Worm (Caenorhabditis elegans) whole organism, L4 larva: ENCODE results near the gene nhr-21.

Experiments
- F10B5.3 ChIP-seq: sonication (generic microtip); optimal IDR thresholded peaks from 2 replicates; lab custom pipeline; 2016; ENCODE audit warnings: mild to moderate bottlenecking, missing genetic modification characterization, missing compliant biosample characterization
- F26F4.8 ChIP-seq: fragments of 200-800 bp; sonication (Bioruptor generic); conservative IDR thresholded peaks from 2 replicates; pipeline ENCODE4 v1.3.6; 2022; ENCODE audit warnings: missing genetic modification characterization, missing compliant biosample characterization
- F37D6.2 ChIP-seq: sonication (generic microtip); optimal IDR thresholded peaks from 2 replicates; lab custom pipeline; 2016; ENCODE audit warnings: mild to moderate bottlenecking, missing genetic modification characterization, missing compliant biosample characterization
- T26A8.4 ChIP-seq: fragments of 200-800 bp; sonication (Bioruptor generic); IDR thresholded peaks from 2 replicates; pipeline ENCODE4 v1.3.6; 2022; ENCODE audit warnings: missing genetic modification characterization, missing compliant biosample characterization
- Y5F2A.4 ChIP-seq: fragments of 200-800 bp; sonication (Bioruptor generic); optimal IDR thresholded peaks from 2 replicates; lab custom pipeline; 2018; ENCODE audit warnings: mild to moderate bottlenecking, missing genetic modification characterization, missing compliant biosample characterization
- Y75B8A.6 ChIP-seq: fragments of 200-800 bp; sonication (Bioruptor generic); IDR thresholded peaks from 2 replicates; pipeline ENCODE4 v1.3.6; 2022; ENCODE audit warnings: missing genetic modification reagents, missing genetic modification characterization, missing compliant biosample characterization
- ZK546.5 ChIP-seq, 2 experiments: sonication (generic microtip); optimal IDR thresholded peaks; 2 replicates each; lab custom pipeline; 2017; ENCODE audit warnings: missing biosample characterization in 2 of 2, missing genetic modification characterization in 2 of 2
- aha-1 ChIP-seq: fragments of 150-350 bp; peaks from one replicate; lab custom pipeline; 2014; ENCODE audit warnings: missing biosample characterization, missing genetic modification characterization
- ama-1 ChIP-seq: fragments of 150-350 bp; optimal IDR thresholded peaks from 2 replicates; lab custom pipeline; 2014; ENCODE audit warnings: inconsistent platforms, mixed read lengths
- ceh-20 ChIP-seq: fragments of 200-800 bp; sonication (Bioruptor generic); IDR thresholded peaks from 2 replicates; pipeline ENCODE4 v1.3.6; 2022; ENCODE audit warnings: missing genetic modification reagents, missing genetic modification characterization, missing compliant biosample characterization
- ceh-28 ChIP-seq: fragments of 150-350 bp; optimal IDR thresholded peaks from 2 replicates; lab custom pipeline; 2014; ENCODE audit warnings: missing biosample characterization, missing genetic modification reagents, missing genetic modification characterization
- ces-1 ChIP-seq: fragments of 150-350 bp; sonication (generic microtip); optimal IDR thresholded peaks from 4 replicates; lab custom pipeline; 2014; ENCODE audit warnings: missing biosample characterization, missing genetic modification reagents, missing genetic modification characterization
- daf-16 ChIP-seq, 3 experiments: sonication (generic microtip); optimal IDR thresholded peaks; 2 replicates each; lab custom pipeline; 2016 to 2017; ENCODE audit warnings: missing genetic modification characterization in 3 of 3, missing genetic modification reagents in 3 of 3, mild to moderate bottlenecking in 2 of 3, missing compliant biosample characterization in 2 of 3, missing biosample characterization in 1 of 3, moderate library complexity in 1 of 3
- duxl-1 ChIP-seq: sonication (generic microtip); optimal IDR thresholded peaks from 2 replicates; lab custom pipeline; 2016; ENCODE audit warnings: mild to moderate bottlenecking, missing genetic modification characterization, moderate library complexity, missing compliant biosample characterization; ENCODE audit not compliant: poor library complexity
- dve-1 ChIP-seq: sonication (generic microtip); optimal IDR thresholded peaks from 2 replicates; lab custom pipeline; 2017; ENCODE audit warnings: antibody characterized with exemption, mild to moderate bottlenecking, missing genetic modification characterization, missing compliant biosample characterization; ENCODE audit not compliant: insufficient read depth
- egl-43 ChIP-seq: fragments of 200-800 bp; sonication (Bioruptor generic); IDR thresholded peaks from 2 replicates; pipeline ENCODE4 v1.3.6; 2022; ENCODE audit warnings: missing genetic modification reagents, missing genetic modification characterization, missing compliant biosample characterization
- gei-8 ChIP-seq: fragments of 200-800 bp; sonication (Bioruptor generic); optimal IDR thresholded peaks from 2 replicates; lab custom pipeline; 2018; ENCODE audit warnings: mild to moderate bottlenecking, missing genetic modification characterization, missing compliant biosample characterization
- hlh-11 ChIP-seq: fragments of 200-800 bp; sonication (Bioruptor generic); optimal IDR thresholded peaks from 2 replicates; lab custom pipeline; 2018; ENCODE audit warnings: mild to moderate bottlenecking, missing genetic modification characterization, missing compliant biosample characterization
- hmg-1.1 ChIP-seq: fragments of 200-800 bp; sonication (Bioruptor generic); IDR thresholded peaks from 2 replicates; pipeline ENCODE4 v1.3.6; 2022; ENCODE audit warnings: missing genetic modification reagents, missing genetic modification characterization, missing compliant biosample characterization
- lim-7 ChIP-seq: fragments of 200-800 bp; sonication (Bioruptor generic); IDR thresholded peaks from 2 replicates; pipeline ENCODE4 v1.3.6; 2022; ENCODE audit warnings: missing genetic modification characterization, missing compliant biosample characterization
- lin-1 ChIP-seq: fragments of 200-800 bp; sonication (Bioruptor generic); IDR thresholded peaks from 2 replicates; pipeline ENCODE4 v1.3.6; 2022; ENCODE audit warnings: missing genetic modification reagents, missing genetic modification characterization, missing compliant biosample characterization
- lin-13 ChIP-seq: fragments of 150-350 bp; optimal IDR thresholded peaks from 2 replicates; lab custom pipeline; 2014; ENCODE audit warnings: missing biosample characterization, missing genetic modification reagents, missing genetic modification characterization
- lin-15B ChIP-seq: fragments of 150-350 bp; sonication (generic microtip); optimal IDR thresholded peaks from 3 replicates; lab custom pipeline; 2014; ENCODE audit warnings: missing biosample characterization, missing genetic modification characterization
- lin-39 ChIP-seq: fragments of 150-350 bp; optimal IDR thresholded peaks from 2 replicates; lab custom pipeline; 2014; ENCODE audit warnings: missing biosample characterization, missing genetic modification reagents, missing genetic modification characterization
- lsy-2 ChIP-seq, 2 experiments: fragments of 150-350 bp in 1 of 2; sonication (generic microtip) in 1 of 2; optimal IDR thresholded peaks; 2 replicates each; lab custom pipeline; 2014 to 2017; ENCODE audit warnings: missing biosample characterization in 2 of 2, missing genetic modification characterization in 2 of 2
- madf-5 ChIP-seq, 2 experiments: fragments of 200-800 bp; sonication (Bioruptor generic); IDR thresholded peaks; 2 replicates each; pipeline ENCODE4 v1.3.6; 2022; ENCODE audit warnings: missing compliant biosample characterization in 2 of 2, missing genetic modification characterization in 2 of 2
- madf-9 ChIP-seq: fragments of 200-800 bp; sonication (Bioruptor generic); conservative IDR thresholded peaks from 2 replicates; pipeline ENCODE4 v1.3.6; 2022; ENCODE audit warnings: missing genetic modification reagents, missing genetic modification characterization, missing compliant biosample characterization
- mdl-1 ChIP-seq, 2 experiments: fragments of 150-350 bp in 1 of 2; sonication (generic microtip) in 1 of 2; optimal IDR thresholded peaks; 2 replicates each; lab custom pipeline; 2014 to 2017; ENCODE audit warnings: missing biosample characterization in 2 of 2, missing genetic modification characterization in 2 of 2
- mep-1 ChIP-seq: fragments of 150-350 bp; sonication (generic microtip); optimal IDR thresholded peaks from 3 replicates; lab custom pipeline; 2014; ENCODE audit warnings: missing biosample characterization, missing genetic modification characterization
- mxl-2 ChIP-seq: fragments of 200-800 bp; sonication (Bioruptor generic); conservative IDR thresholded peaks from 2 replicates; pipeline ENCODE4 v1.3.6; 2022; ENCODE audit warnings: missing genetic modification reagents, missing genetic modification characterization, missing compliant biosample characterization
- nhr-10 ChIP-seq: fragments of 150-350 bp; optimal IDR thresholded peaks from 2 replicates; lab custom pipeline; 2014; ENCODE audit warnings: missing biosample characterization, missing genetic modification characterization
- nhr-102 ChIP-seq: sonication (generic microtip); optimal IDR thresholded peaks from 2 replicates; lab custom pipeline; 2016; ENCODE audit warnings: mild to moderate bottlenecking, missing genetic modification characterization, moderate library complexity, missing compliant biosample characterization
- nhr-237 ChIP-seq: sonication (generic microtip); optimal IDR thresholded peaks from 2 replicates; lab custom pipeline; 2017; ENCODE audit warnings: missing biosample characterization, missing genetic modification characterization
- nhr-25 ChIP-seq: sonication (generic microtip); optimal IDR thresholded peaks from 2 replicates; lab custom pipeline; 2017; ENCODE audit warnings: missing genetic modification characterization, mild to moderate bottlenecking, missing compliant biosample characterization, antibody characterized with exemption, moderate library complexity, borderline replicate concordance; ENCODE audit not compliant: insufficient read depth
- nhr-28 ChIP-seq: fragments of 150-350 bp; optimal IDR thresholded peaks from 2 replicates; lab custom pipeline; 2014; ENCODE audit warnings: missing biosample characterization, missing genetic modification characterization
- pha-4 ChIP-seq, 2 experiments: fragments of 150-350 bp in 1 of 2; fragments of 200-800 bp in 1 of 2; sonication (Bioruptor generic) in 1 of 2; IDR thresholded peaks in 1 of 2; optimal IDR thresholded peaks in 1 of 2; 2 replicates each; pipeline versions ENCODE4 v1.3.6 to Lab custom; 2014 to 2022; ENCODE audit warnings: missing genetic modification characterization in 2 of 2, missing genetic modification reagents in 2 of 2, missing biosample characterization in 1 of 2, missing compliant biosample characterization in 1 of 2
- set-16 ChIP-seq: fragments of 200-800 bp; sonication (Bioruptor generic); IDR thresholded peaks from 2 replicates; pipeline ENCODE4 v1.3.6; 2022; ENCODE audit warnings: missing genetic modification reagents, missing genetic modification characterization, missing compliant biosample characterization
- skn-1 ChIP-seq: fragments of 150-350 bp; optimal IDR thresholded peaks from 2 replicates; lab custom pipeline; 2014; ENCODE audit warnings: missing biosample characterization, missing genetic modification characterization
- spr-1 ChIP-seq: sonication (generic microtip); optimal IDR thresholded peaks from 2 replicates; lab custom pipeline; 2016; ENCODE audit warnings: mild to moderate bottlenecking, missing genetic modification characterization, missing compliant biosample characterization
- tra-1 ChIP-seq: fragments of 200-800 bp; sonication (Bioruptor generic); IDR thresholded peaks from 2 replicates; pipeline ENCODE4 v1.3.6; 2022; ENCODE audit warnings: missing genetic modification reagents, missing genetic modification characterization, missing compliant biosample characterization
- vab-7 ChIP-seq: fragments of 200-800 bp; sonication (Bioruptor generic); IDR thresholded peaks from 2 replicates; pipeline ENCODE4 v1.3.6; 2022; ENCODE audit warnings: missing genetic modification reagents, missing genetic modification characterization, missing compliant biosample characterization
- zfp-3 ChIP-seq: fragments of 200-800 bp; sonication (Bioruptor generic); conservative IDR thresholded peaks from 2 replicates; pipeline ENCODE4 v1.3.6; 2022; ENCODE audit warnings: missing genetic modification reagents, missing genetic modification characterization, missing compliant biosample characterization
- zip-2 ChIP-seq: fragments of 150-350 bp; optimal IDR thresholded peaks from 2 replicates; lab custom pipeline; 2014; ENCODE audit warnings: missing biosample characterization, missing genetic modification characterization

The nhr-21 gene

DNA sequence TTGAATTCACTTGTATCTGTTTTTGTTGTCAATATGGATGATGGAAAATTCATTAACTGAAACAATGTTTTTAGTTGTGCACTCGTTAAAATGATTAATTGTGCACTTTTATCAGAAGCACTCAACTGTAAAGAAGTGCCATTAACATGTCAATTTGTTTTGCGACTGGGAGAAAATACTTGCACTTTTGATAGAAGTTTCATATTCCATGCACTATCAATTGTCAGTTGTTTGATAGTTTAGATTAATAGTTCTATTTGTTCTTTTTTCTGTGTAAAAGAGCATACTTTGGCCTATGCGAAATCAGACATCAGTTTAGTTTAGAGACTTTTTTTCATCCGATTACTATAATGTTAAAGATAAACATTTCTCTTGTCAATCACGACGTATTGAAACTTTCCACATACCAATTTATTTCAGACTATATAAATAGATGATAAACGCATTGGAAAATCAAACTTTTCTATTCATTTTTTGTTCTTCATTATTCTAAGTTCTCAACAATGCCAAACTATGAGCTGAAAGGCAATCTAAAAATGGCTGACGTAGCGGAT lies 49.0 kb upstream of the nhr-21 start, which contains the start of gene C30G12.2 (continued):
- TF ChIP-seq pha-4 (GFP tag; IDR thresholded peaks at IDR 0.05; lab: Robert Waterston, UW) (no peak), pha-4 (tag; optimal IDR thresholded peaks at IDR 0.05; lab: Kevin White, UChicago) (no peak), dve-1 (tag; lab: Kevin White, UChicago) (peak; percentile 90), nhr-25 (tag; lab: Kevin White, UChicago) (no peak), nhr-237 (tag; lab: Kevin White, UChicago) (no peak), ceh-28 (no peak), Y5F2A.4 (GFP tag; lab: Kevin White, UChicago) (no peak), mep-1 (tag; lab: Kevin White, UChicago) (no peak), hmg-1.1 (GFP tag; lab: Robert Waterston, UW) (no peak), lin-39 (no peak), madf-5 (GFP tag; IDR thresholded peaks at IDR 0.05; lab: Robert Waterston, UW) (no peak), daf-16 (GFP tag; optimal IDR thresholded peaks at IDR 0.05; lab: Kevin White, UChicago) (peak in 1 of 2 experiments; percentile 92), daf-16 (tag; optimal IDR thresholded peaks at IDR 0.05; lab: Kevin White, UChicago) (peak; percentile 90), madf-9 (no peak), F26F4.8 (no peak), lin-13 (GFP tag; lab: Kevin White, UChicago) (no peak), aha-1 (peak; percentile 36), lin-1 (peak; percentile 69), Y75B8A.6 (GFP tag; lab: Robert Waterston, UW) (no peak), set-16 (GFP tag; lab: Robert Waterston, UW) (no peak), vab-7 (GFP tag; lab: Robert Waterston, UW) (no peak), egl-43 (GFP tag; lab: Robert Waterston, UW) (no peak), spr-1 (no peak), gei-8 (GFP tag; lab: Kevin White, UChicago) (no peak), nhr-28 (tag; lab: Kevin White, UChicago) (peak; percentile 58), F10B5.3 (no peak), lin-15B (tag; lab: Kevin White, UChicago) (no peak), ces-1 (no peak), ceh-20 (GFP tag; lab: Robert Waterston, UW) (peak; percentile 88), T26A8.4 (GFP tag; lab: Robert Waterston, UW) (no peak), tra-1 (GFP tag; lab: Robert Waterston, UW) (peak; percentile 89), nhr-102 (tag; lab: Kevin White, UChicago) (peak; percentile 86)
- TF ChIP-seq, all 104 proteins: peak for 16

DNA sequence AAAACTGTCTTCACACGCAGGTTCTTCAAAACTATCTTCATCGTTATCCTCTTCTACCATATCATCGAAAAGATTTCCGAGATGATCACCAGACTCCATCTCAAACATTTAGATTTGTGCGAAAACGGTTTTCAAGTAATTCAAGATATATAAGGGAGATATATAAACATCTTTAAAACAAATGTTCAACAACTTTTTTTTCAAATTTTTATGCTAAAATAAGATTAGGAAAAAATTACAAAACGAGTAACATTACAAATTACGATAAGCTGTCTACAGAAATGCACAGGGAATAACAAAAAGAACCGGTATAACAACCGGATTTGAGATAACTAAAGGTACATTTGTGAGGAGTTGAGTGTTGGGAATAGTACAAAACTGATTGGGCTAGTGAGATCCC lies 43.1 kb upstream of the nhr-21 start, which contains the start of gene C30G12.6:
Gene C30G12.6 (minus strand): TSS at position 101 of the 400 bp plus-strand sequence.
- no peak for TF ChIP-seq mdl-1 (tag; optimal IDR thresholded peaks at IDR 0.05; lab: Kevin White, UChicago)
- TF ChIP-seq zip-2 (tag; lab: Kevin White, UChicago): no peak
- TF ChIP-seq lin-39: no peak
- no peak for TF ChIP-seq ZK546.5 (tag; optimal IDR thresholded peaks at IDR 0.05; lab: Kevin White, UChicago)
- TF ChIP-seq ama-1 (lab: Kevin White, UChicago): no peak
- TF ChIP-seq mxl-2 (GFP tag; lab: Robert Waterston, UW): no peak
- no peak for TF ChIP-seq mep-1 (tag; lab: Kevin White, UChicago)
- no peak for TF ChIP-seq ces-1
- TF ChIP-seq nhr-10 (tag; lab: Kevin White, UChicago): no peak
- TF ChIP-seq egl-43 (GFP tag; lab: Robert Waterston, UW): no peak
- no peak for TF ChIP-seq F37D6.2 (tag; lab: Kevin White, UChicago)
- TF ChIP-seq hlh-11 (tag; lab: Kevin White, UChicago): no peak
- TF ChIP-seq skn-1 (tag; lab: Kevin White, UChicago): no peak
- TF ChIP-seq lsy-2 (tag; optimal IDR thresholded peaks at IDR 0.05; lab: Kevin White, UChicago): no peak
- no peak for TF ChIP-seq lin-15B (tag; lab: Kevin White, UChicago)
- TF ChIP-seq lim-7: no peak
- TF ChIP-seq nhr-102 (tag; lab: Kevin White, UChicago): no peak
- TF ChIP-seq duxl-1 (tag; lab: Kevin White, UChicago): no peak
- no peak for TF ChIP-seq zfp-3
